Fruit fly (Drosophila melanogaster) whole organism, embryonic: ENCODE results near the gene dsf.

Experiments used
- Ada2b ChIP-seq: fragments of 200-800 bp; sonication (Bioruptor generic); IDR thresholded peaks from 2 replicates; pipeline ENCODE4 v1.3.6; 2022; ENCODE audit warnings: missing biosample characterization, missing genetic modification characterization
- Atf6 ChIP-seq: fragments of 200-800 bp; sonication (Bioruptor generic); IDR thresholded peaks from 2 replicates; pipeline ENCODE4 v1.3.6; 2022; ENCODE audit warnings: missing biosample characterization, missing genetic modification characterization
- Blimp-1 ChIP-seq: fragments of 200-800 bp; sonication (Bioruptor generic); optimal IDR thresholded peaks from 3 replicates; lab custom pipeline; 2018; ENCODE audit warnings: missing biosample characterization, missing genetic modification characterization, mild to moderate bottlenecking, moderate library complexity, missing genetic modification reagents
- CG10267 ChIP-seq: fragments of 200-800 bp; sonication (Bioruptor generic); optimal IDR thresholded peaks from 2 replicates; lab custom pipeline; 2018; ENCODE audit warnings: missing biosample characterization, mild to moderate bottlenecking, missing genetic modification characterization, moderate library complexity
- CG10959 ChIP-seq: fragments of 200-800 bp; sonication (Bioruptor generic); IDR thresholded peaks from 2 replicates; pipeline ENCODE4 v1.3.6; 2022; ENCODE audit warnings: missing biosample characterization, missing genetic modification characterization
- CG12769 ChIP-seq: fragments of 200-800 bp; sonication (Bioruptor generic); optimal IDR thresholded peaks from 2 replicates; lab custom pipeline; 2019; ENCODE audit warnings: missing biosample characterization, mild to moderate bottlenecking, missing genetic modification characterization, moderate library complexity
- CG1603 ChIP-seq: fragments of 200-800 bp; sonication (Bioruptor generic); optimal IDR thresholded peaks from 2 replicates; lab custom pipeline; 2019; ENCODE audit warnings: missing biosample characterization, mild to moderate bottlenecking, missing genetic modification characterization, moderate library complexity
- CG16815 ChIP-seq: fragments of 200-800 bp; sonication (Bioruptor generic); optimal IDR thresholded peaks from 3 replicates; lab custom pipeline; 2017; ENCODE audit warnings: missing biosample characterization, mild to moderate bottlenecking, missing genetic modification characterization
- CG17385 ChIP-seq: fragments of 200-800 bp; sonication (Bioruptor generic); optimal IDR thresholded peaks from 3 replicates; lab custom pipeline; 2018; ENCODE audit warnings: missing biosample characterization, mild to moderate bottlenecking, missing genetic modification characterization
- CG30431 ChIP-seq: fragments of 200-800 bp; sonication (Bioruptor generic); optimal IDR thresholded peaks from 2 replicates; lab custom pipeline; 2017; ENCODE audit warnings: missing biosample characterization, missing genetic modification characterization
- CG4424 ChIP-seq: fragments of 200-800 bp; sonication (Bioruptor generic); optimal IDR thresholded peaks from 3 replicates; lab custom pipeline; 2016; ENCODE audit warnings: missing biosample characterization, missing genetic modification characterization
- CG6272 ChIP-seq: fragments of 200-800 bp; sonication (Bioruptor generic); IDR thresholded peaks from 2 replicates; pipeline ENCODE4 v1.3.6; 2022; ENCODE audit warnings: missing biosample characterization, missing genetic modification characterization
- CG6791 ChIP-seq: fragments of 200-800 bp; sonication (Bioruptor generic); IDR thresholded peaks from 3 replicates; pipeline ENCODE4 v1.3.6; 2022; ENCODE audit warnings: missing biosample characterization, missing genetic modification characterization; ENCODE audit not compliant: partially characterized antibody
- CG8924 ChIP-seq: fragments of 200-800 bp; optimal IDR thresholded peaks from 3 replicates; lab custom pipeline; 2019; ENCODE audit warnings: missing biosample characterization, mild to moderate bottlenecking, missing genetic modification characterization, moderate library complexity
- Drgx ChIP-seq: fragments of 200-800 bp; sonication (Bioruptor generic); IDR thresholded peaks from 2 replicates; pipeline ENCODE4 v1.3.6; 2022; ENCODE audit warnings: missing biosample characterization, missing genetic modification characterization
- Elba2 ChIP-seq: fragments of 200-800 bp; sonication (Bioruptor generic); optimal IDR thresholded peaks from 3 replicates; lab custom pipeline; 2016; ENCODE audit warnings: missing biosample characterization, missing genetic modification characterization
- Ets97D ChIP-seq: fragments of 200-800 bp; sonication (Bioruptor generic); optimal IDR thresholded peaks from 3 replicates; lab custom pipeline; 2016; ENCODE audit warnings: missing biosample characterization, missing genetic modification characterization
- Kr ChIP-seq: fragments of 200-800 bp; sonication (Bioruptor generic); optimal IDR thresholded peaks from 2 replicates; lab custom pipeline; 2017; ENCODE audit warnings: missing biosample characterization, mild to moderate bottlenecking, missing genetic modification characterization
- Myb ChIP-seq: fragments of 200-800 bp; sonication (Bioruptor generic); optimal IDR thresholded peaks from 2 replicates; lab custom pipeline; 2016; ENCODE audit warnings: missing biosample characterization, missing genetic modification characterization
- Nf-YA ChIP-seq: fragments of 200-800 bp; sonication (Bioruptor generic); IDR thresholded peaks from 2 replicates; pipeline ENCODE4 v1.3.6; 2022; ENCODE audit warnings: missing biosample characterization, missing genetic modification characterization
- Rfx ChIP-seq: fragments of 200-800 bp; sonication (Bioruptor generic); IDR thresholded peaks from 2 replicates; pipeline ENCODE4 v1.3.6; 2022; ENCODE audit warnings: missing biosample characterization, missing genetic modification characterization
- Usf ChIP-seq: fragments of 200-800 bp; sonication (Bioruptor generic); optimal IDR thresholded peaks from 2 replicates; lab custom pipeline; 2017; ENCODE audit warnings: missing genotype, missing biosample characterization, missing genetic modification characterization
- bigmax ChIP-seq: fragments of 200-800 bp; sonication (Bioruptor generic); optimal IDR thresholded peaks from 2 replicates; lab custom pipeline; 2018; ENCODE audit warnings: missing biosample characterization, mild to moderate bottlenecking, missing genetic modification characterization
- chn ChIP-seq: fragments of 200-800 bp; sonication (Bioruptor generic); optimal IDR thresholded peaks from 2 replicates; lab custom pipeline; 2016; ENCODE audit warnings: missing biosample characterization, missing genetic modification characterization
- disco-r ChIP-seq: fragments of 200-800 bp; sonication (Bioruptor generic); optimal IDR thresholded peaks from 2 replicates; lab custom pipeline; 2016; ENCODE audit warnings: missing biosample characterization, missing genetic modification characterization
- exex ChIP-seq: fragments of 200-800 bp; sonication (Bioruptor generic); optimal IDR thresholded peaks from 4 replicates; lab custom pipeline; 2018; ENCODE audit warnings: missing biosample characterization, mild to moderate bottlenecking, missing genetic modification characterization, moderate library complexity
- fd102C ChIP-seq: fragments of 200-800 bp; sonication (Bioruptor generic); optimal IDR thresholded peaks from 2 replicates; lab custom pipeline; 2018; ENCODE audit warnings: missing biosample characterization, mild to moderate bottlenecking, missing genetic modification characterization, moderate library complexity
- ftz-f1 ChIP-seq: fragments of 200-800 bp; sonication (Bioruptor generic); optimal IDR thresholded peaks from 2 replicates; lab custom pipeline; 2016; ENCODE audit warnings: missing biosample characterization, missing genetic modification characterization
- gro ChIP-seq: fragments of 200-800 bp; sonication (Bioruptor generic); optimal IDR thresholded peaks from 2 replicates; lab custom pipeline; 2016; ENCODE audit warnings: missing biosample characterization, missing genetic modification characterization
- lab ChIP-seq: fragments of 200-800 bp; sonication (Bioruptor generic); optimal IDR thresholded peaks from 3 replicates; lab custom pipeline; 2017; ENCODE audit warnings: missing biosample characterization, missing genetic modification characterization, mild to moderate bottlenecking, moderate library complexity, missing genetic modification reagents
- lilli ChIP-seq: fragments of 200-800 bp; sonication (Bioruptor generic); optimal IDR thresholded peaks from 3 replicates; lab custom pipeline; 2016; ENCODE audit warnings: missing biosample characterization, missing genetic modification characterization
- lmd ChIP-seq: fragments of 200-800 bp; sonication (Bioruptor generic); IDR thresholded peaks from 2 replicates; pipeline ENCODE4 v1.3.6; 2022; ENCODE audit warnings: missing biosample characterization, missing genetic modification characterization
- lov ChIP-seq, 2 experiments: fragments of 200-800 bp in 1 of 2; fragments of >200 bp in 1 of 2; sonication (Bioruptor generic) in 1 of 2; IDR thresholded peaks in 1 of 2; optimal IDR thresholded peaks in 1 of 2; 2 replicates in 1 of 2; 3 replicates in 1 of 2; pipeline versions ENCODE4 v1.3.6 to Lab custom; 2017 to 2022; ENCODE audit warnings: missing biosample characterization in 1 of 2, missing genetic modification characterization in 1 of 2
- luna ChIP-seq: fragments of 200-800 bp; sonication (Bioruptor generic); optimal IDR thresholded peaks from 2 replicates; lab custom pipeline; 2016; ENCODE audit warnings: missing biosample characterization, missing genetic modification characterization
- pros ChIP-seq: fragments of 200-800 bp; sonication (Bioruptor generic); optimal IDR thresholded peaks from 3 replicates; lab custom pipeline; 2019; ENCODE audit warnings: missing biosample characterization, mild to moderate bottlenecking, missing genetic modification characterization, moderate library complexity
- sd ChIP-seq: fragments of 200-800 bp; sonication (Bioruptor generic); optimal IDR thresholded peaks from 3 replicates; lab custom pipeline; 2018; ENCODE audit warnings: missing biosample characterization, mild to moderate bottlenecking, missing genetic modification characterization, moderate library complexity
- sna ChIP-seq: fragments of 200-800 bp; sonication (Bioruptor generic); IDR thresholded peaks from 2 replicates; pipeline ENCODE4 v1.3.6; 2022; ENCODE audit warnings: missing biosample characterization, missing genetic modification characterization; ENCODE audit not compliant: partially characterized antibody
- twi ChIP-seq: fragments of 200-800 bp; optimal IDR thresholded peaks from 2 replicates; lab custom pipeline; 2019; ENCODE audit warnings: missing biosample characterization, mild to moderate bottlenecking, missing genetic modification characterization, moderate library complexity
- zen2 ChIP-seq: fragments of 200-800 bp; sonication (Bioruptor generic); IDR thresholded peaks from 3 replicates; pipeline ENCODE4 v1.3.6; 2022; ENCODE audit warnings: missing biosample characterization, missing genetic modification characterization; ENCODE audit not compliant: partially characterized antibody
- zfh2 ChIP-seq: fragments of 200-800 bp; sonication (Bioruptor generic); optimal IDR thresholded peaks from 2 replicates; lab custom pipeline; 2016; ENCODE audit warnings: missing biosample characterization, missing genetic modification characterization

The dsf gene

dm6 chr2L:5964211-5964610 is 38.5 kb downstream of the dsf start:
- TF ChIP-seq CG30431 (no peak), pros (GFP tag; lab: Kevin White, UChicago) (no peak), Atf6 (GFP tag; lab: Robert Waterston, UW) (no peak), disco-r (GFP tag; lab: Kevin White, UChicago) (no peak), zfh2 (GFP tag; lab: Kevin White, UChicago) (no peak), lmd (GFP tag; lab: Robert Waterston, UW) (no peak), CG17385 (GFP tag; lab: Kevin White, UChicago) (no peak), Usf (GFP tag; lab: Kevin White, UChicago) (no peak), CG10959 (GFP tag; lab: Robert Waterston, UW) (no peak), CG10267 (tag; lab: Kevin White, UChicago) (no peak), CG1603 (tag; lab: Kevin White, UChicago) (no peak), zen2 (GFP tag; lab: Robert Waterston, UW) (no peak), CG4424 (no peak), Myb (GFP tag; lab: Kevin White, UChicago) (no peak), chn (GFP tag; lab: Kevin White, UChicago) (no peak)
- TF ChIP-seq, all 482 proteins: peak for 0

- TF ChIP-seq lov (optimal IDR thresholded peaks at IDR 0.05; lab: Kevin White, UChicago) (no peak), lov (GFP tag; IDR thresholded peaks at IDR 0.05; lab: Robert Waterston, UW) (0 out of 3 replicates have a peak, but pooled peaks have one; percentile 26), Elba2 (GFP tag; lab: Kevin White, UChicago) (no peak), CG8924 (tag; lab: Kevin White, UChicago) (no peak), bigmax (GFP tag; lab: Kevin White, UChicago) (no peak), sna (GFP tag; lab: Robert Waterston, UW) (no peak), Ada2b (GFP tag; lab: Robert Waterston, UW) (no peak), CG16815 (GFP tag; lab: Kevin White, UChicago) (no peak), Drgx (GFP tag; lab: Robert Waterston, UW) (no peak)
Observed at dm6 chr2L:5964851-5965250, 39.1 kb downstream of the dsf start, which contains the start of gene psd. TSS of gene psd (minus strand) at chr2L:5964951.

- TF ChIP-seq twi (tag; lab: Kevin White, UChicago) (peak; percentile 73), CG6791 (GFP tag; lab: Robert Waterston, UW) (0 out of 3 replicates have a peak, but pooled peaks have one; percentile 16), Kr (GFP tag; lab: Kevin White, UChicago) (no peak)
Observed at dm6 chr2L:5967702-5968616, 42.2 kb downstream of the dsf start, which contains the start of the genes CG13992 and Ucp4C. TSS of gene CG13992 (minus strand) at chr2L:5967752. TSS of gene Ucp4C (plus strand) at chr2L:5968566.

dm6 chr2L:5969559-5969958 is 43.8 kb downstream of the dsf start, which contains the start of gene Ucp4B:
TSS of gene Ucp4B (plus strand) at chr2L:5969859.
- no peak for TF ChIP-seq lilli (GFP tag; lab: Kevin White, UChicago)
- no peak for TF ChIP-seq Ets97D (GFP tag; lab: Kevin White, UChicago)
- TF ChIP-seq, all 482 proteins: peak for 0

dm6 chr2L:5971093-5971808 is 45.5 kb downstream of the dsf start:
- no peak for TF ChIP-seq gro (GFP tag; lab: Kevin White, UChicago)
- TF ChIP-seq exex: peak; percentile 40
- TF ChIP-seq luna (GFP tag; lab: Kevin White, UChicago): no peak
- TF ChIP-seq CG12769 (tag; lab: Kevin White, UChicago): peak; percentile 49
- peak; percentile 54 for TF ChIP-seq Blimp-1 (GFP tag; lab: Kevin White, UChicago)
- TF ChIP-seq Nf-YA: no peak
- peak; percentile 55 for TF ChIP-seq sd (tag; lab: Kevin White, UChicago)
- peak; percentile 20 for TF ChIP-seq lab (GFP tag; lab: Kevin White, UChicago)
- TF ChIP-seq Rfx (GFP tag; lab: Robert Waterston, UW): peak; percentile 6; the same call in 1 of the 2 replicates
- no peak for TF ChIP-seq CG6272
- TF ChIP-seq fd102C (GFP tag; lab: Kevin White, UChicago): no peak
- no peak for TF ChIP-seq ftz-f1 (GFP tag; lab: Kevin White, UChicago)
